Worm (Caenorhabditis elegans) whole organism, mixed stage, embryonic: Measurements from ENCODE around the gene R09H3.3.

Experiments
- M03D4.4 ChIP-seq: sonication (generic microtip); optimal IDR thresholded peaks from 2 replicates; lab custom pipeline; 2017; ENCODE audit warnings: mild to moderate bottlenecking, missing genetic modification characterization, missing compliant biosample characterization
- ceh-39 ChIP-seq: fragments of 150-350 bp; optimal IDR thresholded peaks from 2 replicates; lab custom pipeline; 2014; ENCODE audit warnings: missing biosample characterization, missing genetic modification characterization
- ceh-83 ChIP-seq: fragments of 200-800 bp; sonication (Bioruptor generic); optimal IDR thresholded peaks from 2 replicates; lab custom pipeline; 2018; ENCODE audit warnings: mild to moderate bottlenecking, missing genetic modification characterization, missing compliant biosample characterization
- drap-1 ChIP-seq: fragments of 200-800 bp; sonication (Bioruptor generic); optimal IDR thresholded peaks from 3 replicates; lab custom pipeline; 2018; ENCODE audit warnings: mild to moderate bottlenecking, missing genetic modification characterization, missing compliant biosample characterization
- ham-2 ChIP-seq: fragments of 200-800 bp; sonication (Bioruptor generic); optimal IDR thresholded peaks from 2 replicates; lab custom pipeline; 2018; ENCODE audit warnings: mild to moderate bottlenecking, missing genetic modification characterization, missing compliant biosample characterization
- hlh-1 ChIP-seq: fragments of 150-350 bp; optimal IDR thresholded peaks from 2 replicates; lab custom pipeline; 2014; ENCODE audit warnings: missing biosample characterization, missing genetic modification reagents, missing genetic modification characterization
- lin-13 ChIP-seq: fragments of 150-350 bp; optimal IDR thresholded peaks from 2 replicates; lab custom pipeline; 2014; ENCODE audit warnings: missing biosample characterization, missing genetic modification characterization
- lin-32 ChIP-seq: fragments of 200-800 bp; sonication (Bioruptor generic); optimal IDR thresholded peaks from 2 replicates; lab custom pipeline; 2018; ENCODE audit warnings: mild to moderate bottlenecking, missing genetic modification characterization, missing compliant biosample characterization
- lsy-2 ChIP-seq: fragments of 150-350 bp; optimal IDR thresholded peaks from 2 replicates; lab custom pipeline; 2014; ENCODE audit warnings: missing biosample characterization, missing genetic modification characterization
- mep-1 ChIP-seq: fragments of 150-350 bp; optimal IDR thresholded peaks from 2 replicates; lab custom pipeline; 2017; ENCODE audit warnings: missing biosample characterization, missing genetic modification reagents, missing genetic modification characterization, inconsistent platforms
- mls-2 ChIP-seq: sonication (generic microtip); optimal IDR thresholded peaks from 2 replicates; lab custom pipeline; 2016; ENCODE audit warnings: mild to moderate bottlenecking, missing genetic modification characterization, moderate library complexity, missing compliant biosample characterization
- nhr-12 ChIP-seq: fragments of 150-350 bp; optimal IDR thresholded peaks from 2 replicates; lab custom pipeline; 2014; ENCODE audit warnings: missing biosample characterization, missing genetic modification characterization
- nhr-2 ChIP-seq: fragments of 150-350 bp; optimal IDR thresholded peaks from 2 replicates; lab custom pipeline; 2014; ENCODE audit warnings: missing biosample characterization, missing genetic modification characterization
- nhr-237 ChIP-seq: fragments of 150-350 bp; optimal IDR thresholded peaks from 2 replicates; lab custom pipeline; 2014; ENCODE audit warnings: missing biosample characterization, missing genetic modification characterization
- nhr-28 ChIP-seq: fragments of 150-350 bp; optimal IDR thresholded peaks from 2 replicates; lab custom pipeline; 2014; ENCODE audit warnings: missing biosample characterization, missing genetic modification characterization
- pha-4 ChIP-seq: fragments of 150-350 bp; optimal IDR thresholded peaks from 2 replicates; lab custom pipeline; 2018; ENCODE audit warnings: missing biosample characterization, missing genetic modification reagents, missing genetic modification characterization
- sem-2 ChIP-seq: fragments of 200-800 bp; sonication (Bioruptor generic); optimal IDR thresholded peaks from 2 replicates; lab custom pipeline; 2018; ENCODE audit warnings: mild to moderate bottlenecking, missing genetic modification characterization, missing compliant biosample characterization
- unc-120 ChIP-seq: sonication (generic microtip); optimal IDR thresholded peaks from 2 replicates; lab custom pipeline; 2017; ENCODE audit warnings: missing genetic modification characterization, missing compliant biosample characterization; ENCODE audit not compliant: poor library complexity, severe bottlenecking
- unc-62 ChIP-seq: fragments of 150-350 bp; optimal IDR thresholded peaks from 2 replicates; lab custom pipeline; 2014; ENCODE audit warnings: missing biosample characterization, missing genetic modification reagents, missing genetic modification characterization
- zip-8 ChIP-seq: fragments of 150-350 bp; optimal IDR thresholded peaks from 2 replicates; lab custom pipeline; 2014; ENCODE audit warnings: missing biosample characterization, missing genetic modification characterization
- ztf-11 ChIP-seq: fragments of 150-350 bp; optimal IDR thresholded peaks from 2 replicates; lab custom pipeline; 2014; ENCODE audit warnings: missing biosample characterization, missing genetic modification characterization

The R09H3.3 gene

ce11 chrX:1623048-1623447 lies 45.6 kb downstream of the R09H3.3 start:
- no peak for TF ChIP-seq lin-32
- TF ChIP-seq sem-2 (GFP tag; lab: Kevin White, UChicago): no peak
- TF ChIP-seq zip-8 (tag; lab: Kevin White, UChicago): no peak
- no peak for TF ChIP-seq ztf-11 (tag; lab: Kevin White, UChicago)
- TF ChIP-seq lsy-2: no peak
- TF ChIP-seq drap-1 (GFP tag; lab: Kevin White, UChicago): no peak
- no peak for TF ChIP-seq pha-4 (tag; lab: Kevin White, UChicago)
- TF ChIP-seq nhr-28 (tag; lab: Kevin White, UChicago): no peak
- no peak for TF ChIP-seq unc-62 (GFP tag; lab: Kevin White, UChicago)
- TF ChIP-seq nhr-2 (tag; lab: Kevin White, UChicago): no peak
- no peak for TF ChIP-seq mls-2 (tag; lab: Kevin White, UChicago)
- no peak for TF ChIP-seq hlh-1 (tag; lab: Kevin White, UChicago)
- TF ChIP-seq nhr-237: no peak
- TF ChIP-seq M03D4.4 (tag; lab: Kevin White, UChicago): no peak
- no peak for TF ChIP-seq unc-120
- TF ChIP-seq mep-1: no peak
- no peak for TF ChIP-seq ham-2 (GFP tag; lab: Kevin White, UChicago)
- TF ChIP-seq ceh-83 (GFP tag; lab: Kevin White, UChicago): no peak
- TF ChIP-seq lin-13 (tag; lab: Kevin White, UChicago): no peak
- TF ChIP-seq ceh-39 (tag; lab: Kevin White, UChicago): no peak

- TF ChIP-seq M03D4.4 (tag; lab: Kevin White, UChicago) (no peak), hlh-1 (tag; lab: Kevin White, UChicago) (peak; percentile 40), unc-120 (no peak), nhr-12 (tag; lab: Kevin White, UChicago) (no peak), mls-2 (tag; lab: Kevin White, UChicago) (no peak)
Measured at ce11 chrX:1620678-1621449, 47.8 kb downstream of the R09H3.3 start, which contains the start of gene H11E01.2. H11E01.2 (plus strand) TSS chrX:1621057.
